Worm (Caenorhabditis elegans): ENCODE results near the gene cnnm-5.

Gene cnnm-5

ce11 chrIII:3786427-3786935, 42.5 kb downstream of the cnnm-5 start, which contains the start of gene acy-3 (continued):
- 0 out of 2 replicates have a peak, but pooled peaks have one; percentile 62 for TF ChIP-seq Y53G8AR.9 (GFP tag; conservative IDR thresholded peaks at IDR 0.05)
- TF ChIP-seq chd-7 (tag; optimal IDR thresholded peaks at IDR 0.05) = no peak
- no peak for TF ChIP-seq repo-1 (tag; optimal IDR thresholded peaks at IDR 0.05)
- TF ChIP-seq zfh-2 (GFP tag; conservative IDR thresholded peaks at IDR 0.05) = peak; percentile 74
- peak; percentile 56 for TF ChIP-seq mcd-1 (GFP tag; IDR thresholded peaks at IDR 0.05)
- no peak for TF ChIP-seq attf-3 (GFP tag; conservative IDR thresholded peaks at IDR 0.05)
- no peak for TF ChIP-seq K12H6.12 (tag; optimal IDR thresholded peaks at IDR 0.05)
- TF ChIP-seq mel-28 (tag; optimal IDR thresholded peaks at IDR 0.05; ENCODE audit: borderline replicate concordance) = no peak

- TF ChIP-seq F23B12.7 (tag; optimal IDR thresholded peaks at IDR 0.05; ENCODE audit: insufficient read depth) (no peak), tlf-1 (GFP tag; optimal IDR thresholded peaks at IDR 0.05) (no peak), nhr-80 (tag; optimal IDR thresholded peaks at IDR 0.05) (peak; percentile 44)
Measured at ce11 chrIII:3785094-3785493, 43.9 kb downstream of the cnnm-5 start.

DNA sequence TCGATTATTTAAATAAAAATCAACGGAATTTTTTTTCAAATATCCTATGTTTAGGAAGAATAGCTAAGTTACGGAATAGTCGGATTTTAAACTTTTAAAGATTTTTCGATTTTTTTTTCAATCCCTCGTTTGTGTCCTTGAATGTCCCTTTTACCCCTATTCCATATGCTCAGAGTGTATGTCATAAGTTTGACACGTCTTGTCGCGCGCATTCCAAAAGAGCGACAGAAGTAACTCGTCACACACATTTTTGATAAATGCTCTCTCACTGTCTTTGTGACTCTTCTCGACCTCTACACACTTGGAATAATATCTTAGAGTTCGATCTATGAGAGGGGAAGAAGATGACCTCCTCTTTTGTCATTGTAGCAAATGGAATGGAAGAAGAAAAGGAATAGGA, 45.1 kb downstream of the cnnm-5 start:
- TF ChIP-seq attf-5 (GFP tag; optimal IDR thresholded peaks at IDR 0.05) = no peak
- TF ChIP-seq lin-54 (GFP tag; optimal IDR thresholded peaks at IDR 0.05) = no peak

- TF ChIP-seq hsf-1 (GFP tag; IDR thresholded peaks at IDR 0.05) (0 out of 2 replicates have a peak, but pooled peaks have one; percentile 24), nfya-1 (tag; optimal IDR thresholded peaks at IDR 0.05; ENCODE audit: borderline replicate concordance, insufficient read depth) (no peak), ceh-79 (tag; optimal IDR thresholded peaks at IDR 0.05) (no peak)
Measured at ce11 chrIII:3782853-3783252, 46.2 kb downstream of the cnnm-5 start.

- TF ChIP-seq hlh-12 (tag; optimal IDR thresholded peaks at IDR 0.05) (no peak), cebp-1 (GFP tag; IDR thresholded peaks at IDR 0.05) (0 out of 2 replicates have a peak, but pooled peaks have one; percentile 13), cebp-1 (tag; optimal IDR thresholded peaks at IDR 0.05) (peak; percentile 59), cebp-2 (GFP tag; IDR thresholded peaks at IDR 0.05) (no peak), Y79H2A.3 (GFP tag; conservative IDR thresholded peaks at IDR 0.05) (no peak), mel-28 (tag; optimal IDR thresholded peaks at IDR 0.05; ENCODE audit: borderline replicate concordance) (no peak), T07F8.4 (tag; optimal IDR thresholded peaks at IDR 0.05) (no peak)
Measured at ce11 chrIII:3781827-3782226, 47.2 kb downstream of the cnnm-5 start.
